Fruit fly (Drosophila melanogaster) whole organism, pupa: ENCODE data around the gene Slc25A46a.

ENCODE experiments used
- CG14655 ChIP-seq: fragments of 200-800 bp; sonication (Bioruptor generic); optimal IDR thresholded peaks from 3 replicates; lab custom pipeline; 2017; ENCODE audit warnings: mild to moderate bottlenecking, missing biosample characterization, missing genetic modification reagents, missing genetic modification characterization
- CG15710 ChIP-seq: fragments of 200-800 bp; sonication (Bioruptor generic); optimal IDR thresholded peaks from 2 replicates; lab custom pipeline; 2018; ENCODE audit warnings: missing biosample characterization, mild to moderate bottlenecking, missing genetic modification characterization, moderate library complexity
- CG4496 ChIP-seq: fragments of 200-800 bp; sonication (Bioruptor generic); IDR thresholded peaks from 3 replicates; pipeline ENCODE4 v1.3.6; 2022; ENCODE audit warnings: missing biosample characterization, missing genetic modification characterization
- CG9948 ChIP-seq: fragments of 200-800 bp; sonication (Bioruptor generic); optimal IDR thresholded peaks from 2 replicates; lab custom pipeline; 2018; ENCODE audit warnings: missing biosample characterization, mild to moderate bottlenecking, missing genetic modification characterization, moderate library complexity
- D1 ChIP-seq: fragments of 200-800 bp; sonication (Bioruptor generic); optimal IDR thresholded peaks from 2 replicates; lab custom pipeline; 2018; ENCODE audit warnings: missing biosample characterization, mild to moderate bottlenecking, missing genetic modification characterization, moderate library complexity
- fd96Ca ChIP-seq: fragments of 200-800 bp; sonication (Bioruptor generic); IDR thresholded peaks from 3 replicates; pipeline ENCODE4 v1.3.6; 2022; ENCODE audit warnings: missing biosample characterization, missing genetic modification characterization

Slc25A46a gene

DNA sequence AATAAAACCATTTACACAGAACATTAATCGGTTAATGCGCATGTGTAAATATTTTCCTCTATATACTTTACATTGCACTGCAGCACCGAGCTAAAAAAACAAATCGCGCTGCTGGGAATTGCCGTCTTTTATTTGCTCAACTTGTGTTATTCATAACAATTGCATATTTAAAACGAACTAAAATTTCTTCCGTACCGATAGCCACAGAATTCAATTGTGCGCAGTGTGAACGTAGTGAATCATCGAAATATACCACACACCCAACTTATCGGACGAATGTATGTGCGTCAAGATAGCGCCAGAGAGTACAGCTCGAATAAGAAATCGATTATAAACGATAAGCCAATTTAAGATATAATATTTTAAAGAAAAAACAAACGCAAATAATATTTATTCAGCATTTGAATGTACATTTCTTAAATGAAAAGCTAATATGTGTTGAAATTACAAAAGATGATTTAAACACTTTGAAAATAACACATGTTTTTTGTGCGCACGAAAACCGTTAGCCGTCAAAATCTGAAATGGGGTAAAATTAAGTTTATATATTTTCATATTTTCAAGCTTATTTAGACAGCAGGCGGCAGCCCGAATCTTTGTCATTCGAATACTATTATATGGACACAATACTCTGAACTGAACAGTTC, 22.1 kb downstream of the Slc25A46a start, which contains the start of the genes vap and CG12698:
Gene vap, minus strand, starts transcription at position 262 of the 647 bp plus-strand sequence.
Gene CG12698, plus strand, starts transcription at position 597 of the 647 bp plus-strand sequence.
- TF ChIP-seq CG14655 (no peak), D1 (tag; lab: Kevin White, UChicago) (peak; percentile 17)

DNA sequence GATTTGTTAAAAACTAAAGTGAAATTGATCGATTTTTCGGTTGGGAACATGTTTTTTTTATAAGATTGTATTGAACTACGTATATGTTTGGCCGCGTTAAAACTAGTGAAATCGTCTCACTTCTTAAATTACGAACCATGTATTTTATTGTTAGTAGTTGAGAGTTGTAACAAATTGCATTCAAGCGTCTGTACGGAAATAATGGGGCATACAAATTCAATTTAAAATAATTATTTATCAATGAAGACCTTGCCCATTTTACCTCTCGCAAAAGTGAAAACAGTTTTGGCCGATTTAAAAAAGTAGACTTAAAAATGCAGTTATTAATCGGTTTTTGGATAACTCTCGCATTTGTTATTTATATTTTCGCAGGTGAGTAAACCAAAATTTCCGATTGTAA, 25.2 kb downstream of the Slc25A46a start, which contains the start of gene Muc14A:
Gene Muc14A, plus strand, starts transcription at position 301 of the 400 bp plus-strand sequence.
- TF ChIP-seq fd96Ca (GFP tag; lab: Robert Waterston, UW) = no peak
- no peak for TF ChIP-seq CG9948 (tag; lab: Kevin White, UChicago)
- no peak for TF ChIP-seq CG15710
- no peak for TF ChIP-seq CG4496 (GFP tag; lab: Robert Waterston, UW)
